Worm (Caenorhabditis elegans) whole organism, L4 larva: ENCODE measurements around the gene shpk-1.

Source experiments
- F49E8.2 ChIP-seq: sonication (generic microtip); optimal IDR thresholded peaks from 2 replicates; lab custom pipeline; 2016; ENCODE audit warnings: missing compliant biosample characterization, mild to moderate bottlenecking, missing genetic modification characterization, borderline replicate concordance
- Y48G9A.11 ChIP-seq: fragments of 200-800 bp; sonication (Bioruptor generic); IDR thresholded peaks from 2 replicates; pipeline ENCODE4 v1.3.6; 2022; ENCODE audit warnings: missing genetic modification reagents, missing genetic modification characterization, missing compliant biosample characterization
- Y75B8A.6 ChIP-seq: fragments of 200-800 bp; sonication (Bioruptor generic); IDR thresholded peaks from 2 replicates; pipeline ENCODE4 v1.3.6; 2022; ENCODE audit warnings: missing genetic modification reagents, missing genetic modification characterization, missing compliant biosample characterization
- ZK337.2 ChIP-seq: fragments of 200-800 bp; sonication (Bioruptor generic); IDR thresholded peaks from 2 replicates; pipeline ENCODE4 v1.3.6; 2022; ENCODE audit warnings: missing genetic modification reagents, missing genetic modification characterization, missing compliant biosample characterization
- ama-1 ChIP-seq: fragments of 150-350 bp; optimal IDR thresholded peaks from 2 replicates; lab custom pipeline; 2014; ENCODE audit warnings: inconsistent platforms, mixed read lengths
- ceh-20 ChIP-seq: fragments of 200-800 bp; sonication (Bioruptor generic); IDR thresholded peaks from 2 replicates; pipeline ENCODE4 v1.3.6; 2022; ENCODE audit warnings: missing genetic modification reagents, missing genetic modification characterization, missing compliant biosample characterization
- ceh-62 ChIP-seq: sonication (generic microtip); optimal IDR thresholded peaks from 2 replicates; lab custom pipeline; 2017; ENCODE audit warnings: missing biosample characterization, missing genetic modification characterization
- ces-1 ChIP-seq: fragments of 150-350 bp; sonication (generic microtip); optimal IDR thresholded peaks from 4 replicates; lab custom pipeline; 2014; ENCODE audit warnings: missing biosample characterization, missing genetic modification reagents, missing genetic modification characterization
- cey-2 ChIP-seq: sonication (generic microtip); optimal IDR thresholded peaks from 3 replicates; lab custom pipeline; 2017; ENCODE audit warnings: missing genetic modification characterization, mild to moderate bottlenecking, missing compliant biosample characterization, antibody characterized with exemption, borderline replicate concordance; ENCODE audit not compliant: insufficient read depth
- ctbp-1 ChIP-seq: fragments of 200-800 bp; sonication (Bioruptor generic); IDR thresholded peaks from 2 replicates; pipeline ENCODE4 v1.3.6; 2022; ENCODE audit warnings: missing genetic modification reagents, missing genetic modification characterization, missing compliant biosample characterization
- daf-16 ChIP-seq, 3 experiments: sonication (generic microtip); optimal IDR thresholded peaks; 2 replicates each; lab custom pipeline; 2016 to 2017; ENCODE audit warnings: missing genetic modification characterization in 3 of 3, missing genetic modification reagents in 3 of 3, mild to moderate bottlenecking in 2 of 3, missing compliant biosample characterization in 2 of 3, missing biosample characterization in 1 of 3, moderate library complexity in 1 of 3
- dmd-6 ChIP-seq: fragments of 200-800 bp; sonication (Bioruptor generic); IDR thresholded peaks from 2 replicates; pipeline ENCODE4 v1.3.6; 2022; ENCODE audit warnings: missing genetic modification reagents, missing genetic modification characterization, missing compliant biosample characterization
- fkh-10 ChIP-seq: fragments of 150-350 bp; optimal IDR thresholded peaks from 2 replicates; lab custom pipeline; 2014; ENCODE audit warnings: missing biosample characterization, missing genetic modification reagents, missing genetic modification characterization
- hlh-30 ChIP-seq: sonication (generic microtip); optimal IDR thresholded peaks from 2 replicates; lab custom pipeline; 2017; ENCODE audit warnings: antibody characterized with exemption, mild to moderate bottlenecking, missing genetic modification characterization, missing compliant biosample characterization; ENCODE audit not compliant: insufficient read depth
- hmg-1.1 ChIP-seq: fragments of 200-800 bp; sonication (Bioruptor generic); IDR thresholded peaks from 2 replicates; pipeline ENCODE4 v1.3.6; 2022; ENCODE audit warnings: missing genetic modification reagents, missing genetic modification characterization, missing compliant biosample characterization
- jun-1 ChIP-seq: fragments of 150-350 bp; optimal IDR thresholded peaks from 2 replicates; lab custom pipeline; 2014; ENCODE audit warnings: missing biosample characterization, missing genetic modification reagents, missing genetic modification characterization
- lin-29 ChIP-seq: fragments of 200-800 bp; sonication (Bioruptor generic); IDR thresholded peaks from 2 replicates; pipeline ENCODE4 v1.3.6; 2022; ENCODE audit warnings: missing genetic modification reagents, missing genetic modification characterization, missing compliant biosample characterization
- lin-39 ChIP-seq: fragments of 150-350 bp; optimal IDR thresholded peaks from 2 replicates; lab custom pipeline; 2014; ENCODE audit warnings: missing biosample characterization, missing genetic modification reagents, missing genetic modification characterization
- lsy-2 ChIP-seq, 2 experiments: fragments of 150-350 bp in 1 of 2; sonication (generic microtip) in 1 of 2; optimal IDR thresholded peaks; 2 replicates each; lab custom pipeline; 2014 to 2017; ENCODE audit warnings: missing biosample characterization in 2 of 2, missing genetic modification characterization in 2 of 2
- madf-9 ChIP-seq: fragments of 200-800 bp; sonication (Bioruptor generic); conservative IDR thresholded peaks from 2 replicates; pipeline ENCODE4 v1.3.6; 2022; ENCODE audit warnings: missing genetic modification reagents, missing genetic modification characterization, missing compliant biosample characterization
- mdl-1 ChIP-seq, 2 experiments: fragments of 150-350 bp in 1 of 2; sonication (generic microtip) in 1 of 2; optimal IDR thresholded peaks; 2 replicates each; lab custom pipeline; 2014 to 2017; ENCODE audit warnings: missing biosample characterization in 2 of 2, missing genetic modification characterization in 2 of 2
- mep-1 ChIP-seq: fragments of 150-350 bp; sonication (generic microtip); optimal IDR thresholded peaks from 3 replicates; lab custom pipeline; 2014; ENCODE audit warnings: missing biosample characterization, missing genetic modification characterization
- nhr-111 ChIP-seq: fragments of 200-800 bp; sonication (Bioruptor generic); optimal IDR thresholded peaks from 2 replicates; lab custom pipeline; 2018; ENCODE audit warnings: mild to moderate bottlenecking, missing genetic modification characterization, missing compliant biosample characterization
- pqm-1 ChIP-seq: sonication (generic microtip); optimal IDR thresholded peaks from 2 replicates; lab custom pipeline; 2017; ENCODE audit warnings: missing biosample characterization, missing genetic modification characterization
- saeg-2 ChIP-seq: fragments of 200-800 bp; sonication (Bioruptor generic); IDR thresholded peaks from 2 replicates; pipeline ENCODE4 v1.3.6; 2022; ENCODE audit warnings: missing genetic modification reagents, missing genetic modification characterization, missing compliant biosample characterization
- set-16 ChIP-seq: fragments of 200-800 bp; sonication (Bioruptor generic); IDR thresholded peaks from 2 replicates; pipeline ENCODE4 v1.3.6; 2022; ENCODE audit warnings: missing genetic modification reagents, missing genetic modification characterization, missing compliant biosample characterization
- snpc-4 ChIP-seq: fragments of 150-350 bp; optimal IDR thresholded peaks from 2 replicates; lab custom pipeline; 2014; ENCODE audit warnings: missing biosample characterization, missing genetic modification characterization
- tra-1 ChIP-seq: fragments of 200-800 bp; sonication (Bioruptor generic); IDR thresholded peaks from 2 replicates; pipeline ENCODE4 v1.3.6; 2022; ENCODE audit warnings: missing genetic modification reagents, missing genetic modification characterization, missing compliant biosample characterization
- unc-130 ChIP-seq: sonication (generic microtip); optimal IDR thresholded peaks from 2 replicates; lab custom pipeline; 2016; ENCODE audit warnings: missing genetic modification reagents, missing genetic modification characterization, missing compliant biosample characterization
- unc-62 ChIP-seq, 3 experiments: fragments of 150-350 bp in 1 of 3; sonication (generic microtip); optimal IDR thresholded peaks in 2 of 3; peaks in 1 of 3; 1 replicate in 1 of 3; 2 replicates in 2 of 3; lab custom pipeline; 2014 to 2017; ENCODE audit warnings: missing biosample characterization in 3 of 3, missing genetic modification characterization in 3 of 3, missing genetic modification reagents in 3 of 3, missing genotype in 1 of 3
- zag-1 ChIP-seq: fragments of 150-350 bp; optimal IDR thresholded peaks from 2 replicates; lab custom pipeline; 2014; ENCODE audit warnings: missing biosample characterization, missing genetic modification characterization
- zfp-3 ChIP-seq: fragments of 200-800 bp; sonication (Bioruptor generic); conservative IDR thresholded peaks from 2 replicates; pipeline ENCODE4 v1.3.6; 2022; ENCODE audit warnings: missing genetic modification reagents, missing genetic modification characterization, missing compliant biosample characterization
- ztf-11 ChIP-seq: fragments of 150-350 bp; optimal IDR thresholded peaks from 2 replicates; lab custom pipeline; 2014; ENCODE audit warnings: missing biosample characterization, missing genetic modification characterization

shpk-1 gene

ce11 chrIII:13635235-13635634 is 27.4 kb downstream of the shpk-1 start:
- peak in 1 of 2 experiments; percentile 28 for TF ChIP-seq mdl-1 (tag; optimal IDR thresholded peaks at IDR 0.05; lab: Kevin White, UChicago)
- peak in 1 of 2 experiments; percentile 81 for TF ChIP-seq daf-16 (GFP tag; optimal IDR thresholded peaks at IDR 0.05; lab: Kevin White, UChicago)
- no peak for TF ChIP-seq daf-16 (tag; optimal IDR thresholded peaks at IDR 0.05; lab: Kevin White, UChicago)
- no peak for TF ChIP-seq unc-130 (GFP tag; lab: Kevin White, UChicago)
- no peak for TF ChIP-seq Y48G9A.11 (GFP tag; lab: Robert Waterston, UW)
- TF ChIP-seq snpc-4 (tag; lab: Kevin White, UChicago) = peak; percentile 1
- no peak for TF ChIP-seq pqm-1 (tag; lab: Kevin White, UChicago)
- TF ChIP-seq, all 104 proteins: peak for 3

ce11 chrIII:13635730-13636360 is 28.0 kb downstream of the shpk-1 start:
- TF ChIP-seq fkh-10 (GFP tag; lab: Kevin White, UChicago) (peak; percentile 35), saeg-2 (no peak), hlh-30 (no peak), ceh-20 (GFP tag; lab: Robert Waterston, UW) (0 out of 2 replicates have a peak, but pooled peaks have one; percentile 13), hmg-1.1 (GFP tag; lab: Robert Waterston, UW) (no peak), cey-2 (tag; lab: Kevin White, UChicago) (no peak), F49E8.2 (tag; lab: Kevin White, UChicago) (no peak), ceh-62 (tag; lab: Kevin White, UChicago) (no peak), madf-9 (GFP tag; lab: Robert Waterston, UW) (no peak), jun-1 (tag; lab: Kevin White, UChicago) (no peak), set-16 (0 out of 2 replicates have a peak, but pooled peaks have one; percentile 8), ctbp-1 (GFP tag; lab: Robert Waterston, UW) (0 out of 2 replicates have a peak, but pooled peaks have one; percentile 22), nhr-111 (GFP tag; lab: Kevin White, UChicago) (no peak), daf-16 (GFP tag; optimal IDR thresholded peaks at IDR 0.05; lab: Kevin White, UChicago) (peak in 1 of 2 experiments; percentile 72), daf-16 (tag; optimal IDR thresholded peaks at IDR 0.05; lab: Kevin White, UChicago) (no peak), lin-39 (no peak), unc-62 (GFP tag; optimal IDR thresholded peaks at IDR 0.05 in 1 of 2; lab: Kevin White, UChicago) (peak in 1 of 2 experiments; percentile 53), unc-62 (tag; optimal IDR thresholded peaks at IDR 0.05; lab: Kevin White, UChicago) (no peak), zag-1 (no peak), dmd-6 (GFP tag; lab: Robert Waterston, UW) (0 out of 2 replicates have a peak, but pooled peaks have one; percentile 5), lsy-2 (tag; optimal IDR thresholded peaks at IDR 0.05; lab: Kevin White, UChicago) (peak in 1 of 2 experiments; percentile 16), zfp-3 (no peak), ZK337.2 (GFP tag; lab: Robert Waterston, UW) (no peak), mep-1 (tag; lab: Kevin White, UChicago) (peak; percentile 38), Y75B8A.6 (GFP tag; lab: Robert Waterston, UW) (no peak)
- TF ChIP-seq, all 104 proteins: peak for 9

ce11 chrIII:13637681-13638080 is 29.9 kb downstream of the shpk-1 start:
- TF ChIP-seq lsy-2 (tag; optimal IDR thresholded peaks at IDR 0.05; lab: Kevin White, UChicago) (peak in 1 of 2 experiments; percentile 7), ceh-20 (GFP tag; lab: Robert Waterston, UW) (no peak), fkh-10 (GFP tag; lab: Kevin White, UChicago) (peak; percentile 57), mdl-1 (tag; optimal IDR thresholded peaks at IDR 0.05; lab: Kevin White, UChicago) (peak in 1 of 2 experiments; percentile 40), ces-1 (peak; percentile 64), tra-1 (GFP tag; lab: Robert Waterston, UW) (no peak), F49E8.2 (tag; lab: Kevin White, UChicago) (no peak), hlh-30 (peak; percentile 33)
- TF ChIP-seq, all 104 proteins: peak for 5

- TF ChIP-seq lin-29 (no peak), ztf-11 (tag; lab: Kevin White, UChicago) (no peak), ceh-62 (tag; lab: Kevin White, UChicago) (no peak), unc-62 (GFP tag; optimal IDR thresholded peaks at IDR 0.05 in 1 of 2; lab: Kevin White, UChicago) (peak in 1 of 2 experiments; percentile 92), unc-62 (tag; optimal IDR thresholded peaks at IDR 0.05; lab: Kevin White, UChicago) (no peak), ama-1 (lab: Kevin White, UChicago) (no peak), set-16 (peak; percentile 71)
These were observed 32.2 kb downstream of the shpk-1 start for ce11 chrIII:13640003-13640499.
